Worm (Caenorhabditis elegans): ENCODE results near the gene nkat-3.

- TF ChIP-seq ama-1 (optimal IDR thresholded peaks at IDR 0.05): no peak
- TF ChIP-seq nhr-76 (tag; optimal IDR thresholded peaks at IDR 0.05): no peak
- TF ChIP-seq skn-1 (tag; optimal IDR thresholded peaks at IDR 0.05): no peak
- no peak for TF ChIP-seq ztf-11 (tag; optimal IDR thresholded peaks at IDR 0.05)
- no peak for TF ChIP-seq nhr-23 (tag; optimal IDR thresholded peaks at IDR 0.05)
Observed at ce11 chrX:15465050-15465449, 23.5 kb downstream of the nkat-3 start.
